Fruit fly (Drosophila melanogaster): Measurements from ENCODE around the gene CG5880.

Gene CG5880

DNA sequence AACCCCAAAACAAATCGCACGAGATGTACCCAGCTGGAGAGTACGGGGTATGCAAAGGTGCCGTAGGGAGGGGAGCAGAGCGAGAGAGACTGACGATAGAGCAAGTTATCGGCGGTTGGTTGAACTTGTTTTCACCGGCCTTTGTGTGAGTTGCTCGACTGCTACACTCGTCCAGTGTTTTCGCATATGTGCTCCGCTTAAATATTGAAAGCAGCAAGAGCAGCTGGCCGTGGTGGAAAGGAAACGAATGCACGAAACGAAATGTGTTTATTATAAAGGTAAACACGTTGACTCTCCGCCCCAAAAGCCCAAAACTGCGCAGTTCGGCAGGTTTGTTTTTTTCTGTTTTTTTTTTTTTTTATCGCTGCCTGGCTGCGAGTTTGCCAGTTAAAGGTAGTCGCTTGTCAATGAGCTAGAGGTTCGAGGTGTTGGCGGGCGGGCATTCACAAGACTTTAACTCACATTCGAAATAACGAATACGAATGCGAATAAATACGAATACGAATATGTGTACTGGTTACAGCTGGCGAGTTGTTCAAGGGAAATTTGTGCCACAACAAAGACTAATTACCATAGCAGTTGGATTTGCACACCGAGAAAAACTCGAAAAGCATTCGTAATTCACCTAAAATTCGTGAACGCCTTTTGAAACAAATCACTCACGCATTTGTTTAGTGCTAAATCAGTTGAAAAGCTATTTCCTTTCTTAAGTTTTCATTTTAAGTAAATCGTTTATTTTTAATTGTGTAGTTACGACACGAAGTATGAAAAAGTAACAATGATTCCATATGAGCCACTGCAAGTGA lies 13.2 kb downstream of the CG5880 start (continued):
- TF ChIP-seq CG17359 (tag; optimal IDR thresholded peaks at IDR 0.05): peak; percentile 6
- peak; percentile 42; the same call in 2 of the 3 replicates for TF ChIP-seq CG14050 (GFP tag; IDR thresholded peaks at IDR 0.05)
- TF ChIP-seq CG12071 (GFP tag; optimal IDR thresholded peaks at IDR 0.05): no peak
- TF ChIP-seq CG32532 (GFP tag; IDR thresholded peaks at IDR 0.05): peak; percentile 64; the same call in 1 of the 2 replicates
- TF ChIP-seq esg (GFP tag; conservative IDR thresholded peaks at IDR 0.05): peak; percentile 35; the same call in 1 of the 2 replicates
- peak; percentile 13 for TF ChIP-seq CG4424 (GFP tag; optimal IDR thresholded peaks at IDR 0.05)
- TF ChIP-seq pho (GFP tag; optimal IDR thresholded peaks at IDR 0.05): peak; percentile 3
- no peak for TF ChIP-seq Scr (GFP tag; IDR thresholded peaks at IDR 0.05; ENCODE audit: partially characterized antibody)
- no peak; the same call in 1 of the 2 replicates for TF ChIP-seq seq (GFP tag; IDR thresholded peaks at IDR 0.05)
- TF ChIP-seq CHES-1-like (GFP tag; optimal IDR thresholded peaks at IDR 0.05): peak; percentile 31
- TF ChIP-seq al (GFP tag; IDR thresholded peaks at IDR 0.05): peak; percentile 50; the same call in 1 of the 2 replicates
- TF ChIP-seq hkb (optimal IDR thresholded peaks at IDR 0.05): no peak
- peak; percentile 39; the same call in 1 of the 2 replicates for TF ChIP-seq hkb (GFP tag; IDR thresholded peaks at IDR 0.05)
- TF ChIP-seq CG8290 (GFP tag; optimal IDR thresholded peaks at IDR 0.05): no peak
- peak in 1 of 2 experiments; percentile 50 for TF ChIP-seq CG8290 (tag; optimal IDR thresholded peaks at IDR 0.05)
- TF ChIP-seq Lhr (GFP tag; optimal IDR thresholded peaks at IDR 0.05): no peak
- TF ChIP-seq grau (tag; optimal IDR thresholded peaks at IDR 0.05): peak; percentile 50
- peak; percentile 54 for TF ChIP-seq CG10543 (GFP tag; optimal IDR thresholded peaks at IDR 0.05)
- peak in 1 of 2 experiments; percentile 54 for TF ChIP-seq Pdp1 (GFP tag; optimal IDR thresholded peaks at IDR 0.05)
- peak; percentile 47 for TF ChIP-seq CG3281 (GFP tag; optimal IDR thresholded peaks at IDR 0.05)
- peak; percentile 60 for TF ChIP-seq slbo (GFP tag; IDR thresholded peaks at IDR 0.05)
- peak; percentile 74 for TF ChIP-seq Drgx (GFP tag; IDR thresholded peaks at IDR 0.05)
- TF ChIP-seq D19B (GFP tag; optimal IDR thresholded peaks at IDR 0.05): peak; percentile 90
- TF ChIP-seq crc (GFP tag; optimal IDR thresholded peaks at IDR 0.05): no peak
- no peak for TF ChIP-seq Chrac-16 (GFP tag; optimal IDR thresholded peaks at IDR 0.05)
- TF ChIP-seq lbe (GFP tag; optimal IDR thresholded peaks at IDR 0.05): peak; percentile 45
- TF ChIP-seq CG15514 (GFP tag; optimal IDR thresholded peaks at IDR 0.05): no peak
- peak; percentile 33; the same call in 1 of the 2 replicates for TF ChIP-seq vvl (GFP tag; IDR thresholded peaks at IDR 0.05)
- peak; percentile 88 for TF ChIP-seq Med (GFP tag)
- peak; percentile 6; the same call in 1 of the 3 replicates for TF ChIP-seq row (GFP tag; IDR thresholded peaks at IDR 0.05)
- TF ChIP-seq MTF-1 (GFP tag; optimal IDR thresholded peaks at IDR 0.05; ENCODE audit: borderline replicate concordance): no peak
- TF ChIP-seq ab (GFP tag; optimal IDR thresholded peaks at IDR 0.05): no peak
- no peak for TF ChIP-seq fd102C (GFP tag; optimal IDR thresholded peaks at IDR 0.05)
- peak; percentile 64 for TF ChIP-seq CG2120 (GFP tag; optimal IDR thresholded peaks at IDR 0.05)
- TF ChIP-seq wdn (GFP tag; IDR thresholded peaks at IDR 0.05): 0 out of 2 replicates have a peak, but pooled peaks have one; percentile 34
- peak; percentile 36 for TF ChIP-seq lilli (GFP tag; optimal IDR thresholded peaks at IDR 0.05)
- no peak for TF ChIP-seq CG18619 (GFP tag; optimal IDR thresholded peaks at IDR 0.05)
- TF ChIP-seq mam (GFP tag; optimal IDR thresholded peaks at IDR 0.05): peak; percentile 26
- 0 out of 2 replicates have a peak, but pooled peaks have one; percentile 10 for TF ChIP-seq CG6272 (GFP tag; IDR thresholded peaks at IDR 0.05)
- TF ChIP-seq CG9437 (GFP tag; optimal IDR thresholded peaks at IDR 0.05): no peak
- TF ChIP-seq CG9215 (GFP tag; IDR thresholded peaks at IDR 0.05): peak; percentile 16; the same call in 1 of the 2 replicates
- TF ChIP-seq Dfd (GFP tag; optimal IDR thresholded peaks at IDR 0.05): no peak
- TF ChIP-seq CG13624 (GFP tag; optimal IDR thresholded peaks at IDR 0.05): peak; percentile 93
- peak; percentile 54 for TF ChIP-seq Meics (GFP tag; optimal IDR thresholded peaks at IDR 0.05)
- TF ChIP-seq CG9932 (GFP tag; IDR thresholded peaks at IDR 0.05): peak; percentile 68
- peak; percentile 17 for TF ChIP-seq Fer1 (GFP tag; optimal IDR thresholded peaks at IDR 0.05)
- TF ChIP-seq dan (GFP tag; IDR thresholded peaks at IDR 0.05): no peak
- peak; percentile 7 for TF ChIP-seq caup (GFP tag; optimal IDR thresholded peaks at IDR 0.05; ENCODE audit: severe bottlenecking)

Measured in whole organism, embryonic.